Fruit fly (Drosophila melanogaster): ENCODE measurements around the gene TBC1D23.
A peak's percentile ranks its signal among the peaks of the same experiment; 100 is the strongest.

The TBC1D23 gene

dm6 chr2L:1128932-1129887, at the start of gene TBC1D23, which contains the start of gene Pino:
Gene TBC1D23 (plus strand): TSS chr2L:1129316.
Gene Pino (minus strand): TSS chr2L:1128953.
- TF ChIP-seq tx (GFP tag; optimal IDR thresholded peaks at IDR 0.05) (no peak), scrt (GFP tag; optimal IDR thresholded peaks at IDR 0.05) (peak; percentile 48), pfk (GFP tag; optimal IDR thresholded peaks at IDR 0.05) (no peak), ind (GFP tag; optimal IDR thresholded peaks at IDR 0.05) (peak; percentile 81), psq (GFP tag; optimal IDR thresholded peaks at IDR 0.05) (peak; percentile 45), tio (GFP tag; optimal IDR thresholded peaks at IDR 0.05) (no peak), ATbp (GFP tag; optimal IDR thresholded peaks at IDR 0.05) (no peak), Mad (GFP tag; optimal IDR thresholded peaks at IDR 0.05) (peak; percentile 31), Kr (GFP tag; optimal IDR thresholded peaks at IDR 0.05) (no peak), gcm2 (GFP tag; optimal IDR thresholded peaks at IDR 0.05) (no peak), Hr3 (GFP tag; optimal IDR thresholded peaks at IDR 0.05) (peak; percentile 82), sd (tag; optimal IDR thresholded peaks at IDR 0.05) (peak; percentile 20), H2.0 (GFP tag; IDR thresholded peaks at IDR 0.05) (peak; percentile 68), pzg (GFP tag; optimal IDR thresholded peaks at IDR 0.05) (peak; percentile 39), Nf-YC (tag; optimal IDR thresholded peaks at IDR 0.05) (peak; percentile 67), da (GFP tag; optimal IDR thresholded peaks at IDR 0.05) (no peak), chif (GFP tag; optimal IDR thresholded peaks at IDR 0.05) (peak in 1 of 2 experiments; percentile 45), Meics (GFP tag; optimal IDR thresholded peaks at IDR 0.05) (peak; percentile 64), gro (GFP tag; optimal IDR thresholded peaks at IDR 0.05) (no peak), PHDP (tag; optimal IDR thresholded peaks at IDR 0.05) (peak; percentile 71), Spps (tag; optimal IDR thresholded peaks at IDR 0.05) (no peak), abd-A (tag; optimal IDR thresholded peaks at IDR 0.05) (no peak), CG12155 (GFP tag; optimal IDR thresholded peaks at IDR 0.05) (peak; percentile 72), CG9817 (tag; optimal IDR thresholded peaks at IDR 0.05) (peak; percentile 77), inv (GFP tag; IDR thresholded peaks at IDR 0.05; ENCODE audit: partially characterized antibody) (peak; percentile 53), sna (GFP tag; IDR thresholded peaks at IDR 0.05; ENCODE audit: partially characterized antibody) (peak; percentile 34; the same call in 1 of the 2 replicates), h (optimal IDR thresholded peaks at IDR 0.05) (no peak), CG4424 (GFP tag; optimal IDR thresholded peaks at IDR 0.05) (peak; percentile 64), CG17385 (GFP tag; optimal IDR thresholded peaks at IDR 0.05) (peak; percentile 47), CG3163 (GFP tag; optimal IDR thresholded peaks at IDR 0.05) (no peak), ssp (GFP tag; IDR thresholded peaks at IDR 0.05) (peak; percentile 54), CG1024 (GFP tag; IDR thresholded peaks at IDR 0.05) (0 out of 2 replicates have a peak, but pooled peaks have one; percentile 34), Bteb2 (GFP tag; optimal IDR thresholded peaks at IDR 0.05) (no peak), Vsx1 (GFP tag; optimal IDR thresholded peaks at IDR 0.05) (peak; percentile 19), CG8944 (GFP tag; optimal IDR thresholded peaks at IDR 0.05) (peak; percentile 14), tna (GFP tag; IDR thresholded peaks at IDR 0.05; ENCODE audit: partially characterized antibody) (no peak), tap (tag; optimal IDR thresholded peaks at IDR 0.05) (peak; percentile 33), CG6791 (GFP tag; IDR thresholded peaks at IDR 0.05; ENCODE audit: partially characterized antibody) (peak; percentile 56; the same call in 1 of the 3 replicates), CG2116 (GFP tag; optimal IDR thresholded peaks at IDR 0.05) (peak; percentile 75), NFAT (GFP tag; IDR thresholded peaks at IDR 0.05) (peak; percentile 70), MESR4 (GFP tag; optimal IDR thresholded peaks at IDR 0.05) (peak; percentile 93), CG10543 (GFP tag; optimal IDR thresholded peaks at IDR 0.05) (peak; percentile 75), ken (GFP tag; IDR thresholded peaks at IDR 0.05) (peak; percentile 72; the same call in 1 of the 3 replicates), chn (GFP tag; optimal IDR thresholded peaks at IDR 0.05) (peak; percentile 50), CG14710 (tag; optimal IDR thresholded peaks at IDR 0.05) (peak; percentile 76), Lim3 (GFP tag; IDR thresholded peaks at IDR 0.05) (no peak), CG14441 (GFP tag; IDR thresholded peaks at IDR 0.05) (peak; percentile 79), dm (GFP tag; optimal IDR thresholded peaks at IDR 0.05) (no peak)

All from whole organism, embryonic.